Worm (Caenorhabditis elegans): ENCODE measurements around the gene Y43F8B.20.

DNA sequence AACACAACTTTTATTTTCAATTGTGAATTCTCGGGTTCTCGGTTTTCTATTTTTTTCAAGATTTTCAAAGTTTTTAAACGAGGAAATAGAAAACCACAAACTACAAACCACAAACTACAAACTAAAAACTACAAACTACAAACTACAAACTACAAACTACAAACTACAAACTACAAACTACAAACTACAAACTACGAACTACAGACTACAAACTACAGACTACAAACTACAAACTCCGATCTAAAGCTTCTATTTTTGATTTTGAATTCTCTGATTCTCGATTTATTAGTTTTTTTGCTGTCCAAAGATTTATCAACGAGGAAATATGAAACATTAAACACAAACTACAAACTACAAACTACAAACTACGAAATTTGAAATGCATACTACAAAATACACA lies 705 bp upstream of the Y43F8B.20 start:
- TF ChIP-seq F57C9.4 (tag; optimal IDR thresholded peaks at IDR 0.05) (no peak), nfya-1 (tag; optimal IDR thresholded peaks at IDR 0.05; ENCODE audit: borderline replicate concordance, insufficient read depth) (no peak), ceh-58 (GFP tag; IDR thresholded peaks at IDR 0.05) (no peak)

All from whole organism, young adult.